Worm (Caenorhabditis elegans): ENCODE measurements around the gene Y71H2AM.20.

ce11 chrIII:2800743-2801142, 15.0 kb upstream of the Y71H2AM.20 start:
- TF ChIP-seq elt-3 (tag; optimal IDR thresholded peaks at IDR 0.05) (no peak), R02D3.7 (tag; optimal IDR thresholded peaks at IDR 0.05) (no peak), pha-4 (tag; optimal IDR thresholded peaks at IDR 0.05) (no peak), nhr-23 (tag; optimal IDR thresholded peaks at IDR 0.05) (no peak), egl-27 (tag; optimal IDR thresholded peaks at IDR 0.05) (no peak), unc-39 (tag; optimal IDR thresholded peaks at IDR 0.05) (no peak), fkh-2 (tag; optimal IDR thresholded peaks at IDR 0.05) (no peak), jun-1 (tag; optimal IDR thresholded peaks at IDR 0.05) (no peak), aly-2 (tag; optimal IDR thresholded peaks at IDR 0.05) (no peak), skn-1 (tag; optimal IDR thresholded peaks at IDR 0.05) (no peak)
